Fruit fly (Drosophila melanogaster): ENCODE data around the gene lmgB.

Gene lmgB

dm6 chr2L:8511723-8512122 is 16.7 kb downstream of the lmgB start, which contains the start of gene CG13096 (continued):
- peak; percentile 11 for TF ChIP-seq Hsf (GFP tag; optimal IDR thresholded peaks at IDR 0.05)
- TF ChIP-seq Sox100B (GFP tag; optimal IDR thresholded peaks at IDR 0.05), result no peak
- no peak for TF ChIP-seq zfh1 (GFP tag; IDR thresholded peaks at IDR 0.05)
- no peak for TF ChIP-seq CG2199 (GFP tag; IDR thresholded peaks at IDR 0.05)
- no peak for TF ChIP-seq CG7839 (tag; optimal IDR thresholded peaks at IDR 0.05)
- no peak for TF ChIP-seq HLHmδ (GFP tag; optimal IDR thresholded peaks at IDR 0.05)
- TF ChIP-seq Blimp-1 (GFP tag; optimal IDR thresholded peaks at IDR 0.05), result no peak
- no peak for TF ChIP-seq CG18619 (GFP tag; optimal IDR thresholded peaks at IDR 0.05)
- TF ChIP-seq CG3995 (GFP tag; optimal IDR thresholded peaks at IDR 0.05), result peak; percentile 100
- no peak for TF ChIP-seq salm (tag; optimal IDR thresholded peaks at IDR 0.05)
- peak; percentile 98 for TF ChIP-seq ato (GFP tag; IDR thresholded peaks at IDR 0.05; ENCODE audit: partially characterized antibody)
- TF ChIP-seq CG13624 (GFP tag; optimal IDR thresholded peaks at IDR 0.05), result peak; percentile 73
- TF ChIP-seq CG17568 (GFP tag; optimal IDR thresholded peaks at IDR 0.05), result no peak
- no peak for TF ChIP-seq sim (GFP tag; IDR thresholded peaks at IDR 0.05)
- no peak for TF ChIP-seq CG7357 (GFP tag; IDR thresholded peaks at IDR 0.05)
- no peak for TF ChIP-seq cad (GFP tag; optimal IDR thresholded peaks at IDR 0.05)
- no peak; the same call in 2 of the 3 replicates for TF ChIP-seq ci (GFP tag; IDR thresholded peaks at IDR 0.05)
- no peak for TF ChIP-seq CG13123 (GFP tag; optimal IDR thresholded peaks at IDR 0.05)
- TF ChIP-seq stc (GFP tag; IDR thresholded peaks at IDR 0.05), result no peak
- no peak for TF ChIP-seq CG6854 (GFP tag; optimal IDR thresholded peaks at IDR 0.05)
- TF ChIP-seq Dfd (GFP tag; optimal IDR thresholded peaks at IDR 0.05), result no peak
- TF ChIP-seq CG8765 (GFP tag; IDR thresholded peaks at IDR 0.05), result no peak
- no peak for TF ChIP-seq sc (optimal IDR thresholded peaks at IDR 0.05)
- no peak for TF ChIP-seq sc (GFP tag; optimal IDR thresholded peaks at IDR 0.05)
- TF ChIP-seq CG7372 (GFP tag; IDR thresholded peaks at IDR 0.05), result no peak
- TF ChIP-seq Gsc (GFP tag; IDR thresholded peaks at IDR 0.05), result no peak
- TF ChIP-seq Hr51 (GFP tag; optimal IDR thresholded peaks at IDR 0.05), result peak in 1 of 2 experiments; percentile 27
- no peak for TF ChIP-seq CG3163 (GFP tag; optimal IDR thresholded peaks at IDR 0.05)
- TF ChIP-seq CG5245 (GFP tag; optimal IDR thresholded peaks at IDR 0.05), result no peak
- TF ChIP-seq row (GFP tag; IDR thresholded peaks at IDR 0.05), result peak; percentile 59; the same call in 2 of the 3 replicates
- no peak for TF ChIP-seq CG15011 (GFP tag; optimal IDR thresholded peaks at IDR 0.05)
- no peak for TF ChIP-seq CG11723 (GFP tag; optimal IDR thresholded peaks at IDR 0.05)
- TF ChIP-seq Adf1 (GFP tag; IDR thresholded peaks at IDR 0.05), result no peak
- TF ChIP-seq CG13424 (tag; optimal IDR thresholded peaks at IDR 0.05), result peak; percentile 24
- TF ChIP-seq fru (optimal IDR thresholded peaks at IDR 0.05), result no peak
- TF ChIP-seq bbx (GFP tag; IDR thresholded peaks at IDR 0.05; ENCODE audit: partially characterized antibody), result peak; percentile 99
- TF ChIP-seq Gug (GFP tag; IDR thresholded peaks at IDR 0.05), result peak; percentile 9; the same call in 1 of the 4 replicates
- no peak for TF ChIP-seq wdn (GFP tag; IDR thresholded peaks at IDR 0.05)
- TF ChIP-seq CG2120 (GFP tag; optimal IDR thresholded peaks at IDR 0.05), result peak; percentile 48
- no peak for TF ChIP-seq HLH54F (GFP tag; optimal IDR thresholded peaks at IDR 0.05)
- TF ChIP-seq CG42726 (GFP tag; IDR thresholded peaks at IDR 0.05; ENCODE audit: partially characterized antibody), result peak; percentile 98
- TF ChIP-seq jing (GFP tag; optimal IDR thresholded peaks at IDR 0.05), result no peak
- TF ChIP-seq Med (GFP tag), result no peak
- TF ChIP-seq CG2712 (tag; optimal IDR thresholded peaks at IDR 0.05), result peak; percentile 65
- TF ChIP-seq nerfin-1 (tag; optimal IDR thresholded peaks at IDR 0.05), result peak; percentile 22
- no peak for TF ChIP-seq CG5953 (GFP tag; IDR thresholded peaks at IDR 0.05)
- TF ChIP-seq CG11456 (GFP tag; IDR thresholded peaks at IDR 0.05), result no peak
- TF ChIP-seq CG10274 (GFP tag; optimal IDR thresholded peaks at IDR 0.05), result no peak
- no peak for TF ChIP-seq run (tag; optimal IDR thresholded peaks at IDR 0.05)
- no peak for TF ChIP-seq CG12219 (GFP tag; optimal IDR thresholded peaks at IDR 0.05)
- no peak for TF ChIP-seq CG11696 (GFP tag; IDR thresholded peaks at IDR 0.05)
